Worm (Caenorhabditis elegans) whole organism, L3 larva: ENCODE results near the gene col-131.

ENCODE experiments used
- R02D3.7 ChIP-seq: fragments of 150-350 bp; optimal IDR thresholded peaks from 2 replicates; lab custom pipeline; 2014; ENCODE audit warnings: missing biosample characterization, missing genetic modification characterization
- ceh-9 ChIP-seq: sonication (generic microtip); optimal IDR thresholded peaks from 2 replicates; lab custom pipeline; 2018; ENCODE audit warnings: missing biosample characterization, missing genetic modification characterization
- lin-15B ChIP-seq: fragments of 150-350 bp; optimal IDR thresholded peaks from 2 replicates; lab custom pipeline; 2014; ENCODE audit warnings: missing biosample characterization, missing genetic modification characterization
- nfya-1 ChIP-seq: sonication (generic microtip); optimal IDR thresholded peaks from 2 replicates; lab custom pipeline; 2017; ENCODE audit warnings: missing genetic modification characterization, mild to moderate bottlenecking, missing compliant biosample characterization, antibody characterized with exemption, moderate library complexity; ENCODE audit not compliant: insufficient read depth
- nhr-11 ChIP-seq: fragments of 150-350 bp; optimal IDR thresholded peaks from 2 replicates; lab custom pipeline; 2014; ENCODE audit warnings: missing biosample characterization, missing genetic modification characterization
- nhr-25 ChIP-seq: sonication (generic microtip); optimal IDR thresholded peaks from 2 replicates; lab custom pipeline; 2017; ENCODE audit warnings: missing biosample characterization, missing genetic modification characterization
- nhr-76 ChIP-seq: fragments of 150-350 bp; sonication (generic microtip); optimal IDR thresholded peaks from 5 replicates; lab custom pipeline; 2014; ENCODE audit warnings: missing biosample characterization, missing genetic modification characterization
- pqm-1 ChIP-seq: fragments of 150-350 bp; optimal IDR thresholded peaks from 2 replicates; lab custom pipeline; 2017; ENCODE audit warnings: missing biosample characterization, missing genetic modification characterization, inconsistent platforms
- unc-62 ChIP-seq: fragments of 150-350 bp; sonication (generic microtip); optimal IDR thresholded peaks from 4 replicates; lab custom pipeline; 2014; ENCODE audit warnings: missing biosample characterization, missing genetic modification reagents, missing genetic modification characterization
- zag-1 ChIP-seq: fragments of 150-350 bp; optimal IDR thresholded peaks from 2 replicates; lab custom pipeline; 2014; ENCODE audit warnings: missing biosample characterization, missing genetic modification characterization

ce11 chrIV:13093677-13094076 lies 26.6 kb upstream of the col-131 start, which contains the start of the genes prcc-1 and C39E9.12:
- TF ChIP-seq nfya-1 (tag; lab: Kevin White, UChicago) (no peak), nhr-25 (tag; lab: Kevin White, UChicago) (peak; percentile 58), R02D3.7 (tag; lab: Kevin White, UChicago) (peak; percentile 16), lin-15B (tag; lab: Kevin White, UChicago) (peak; percentile 91), ceh-9 (tag; lab: Kevin White, UChicago) (no peak), nhr-11 (tag; lab: Kevin White, UChicago) (no peak), unc-62 (GFP tag; lab: Kevin White, UChicago) (no peak), pqm-1 (tag; lab: Kevin White, UChicago) (peak; percentile 42), nhr-76 (tag; lab: Kevin White, UChicago) (no peak), zag-1 (no peak)
